Fruit fly (Drosophila melanogaster): Measurements from ENCODE around the gene kon.

The kon gene

dm6 chr2L:18509181-18509580 is 5.4 kb upstream of the kon start, which contains the start of gene Ugt301D1:
Ugt301D1 (plus strand) TSS chr2L:18509560.
- no peak for TF ChIP-seq CG17385 (GFP tag; optimal IDR thresholded peaks at IDR 0.05)
- TF ChIP-seq CG15011 (GFP tag; optimal IDR thresholded peaks at IDR 0.05) = no peak
- no peak for TF ChIP-seq CG7987 (GFP tag; optimal IDR thresholded peaks at IDR 0.05)
- no peak for TF ChIP-seq cwo (GFP tag; optimal IDR thresholded peaks at IDR 0.05)
- TF ChIP-seq Tbp (GFP tag; optimal IDR thresholded peaks at IDR 0.05) = no peak
- TF ChIP-seq CG10321 (GFP tag; IDR thresholded peaks at IDR 0.05) = no peak
- TF ChIP-seq oc (tag; optimal IDR thresholded peaks at IDR 0.05) = no peak
- no peak for TF ChIP-seq HmgD (GFP tag; optimal IDR thresholded peaks at IDR 0.05)
- no peak for TF ChIP-seq CG31441 (GFP tag; IDR thresholded peaks at IDR 0.05)
- TF ChIP-seq PHDP (tag; optimal IDR thresholded peaks at IDR 0.05) = no peak
- TF ChIP-seq CG18599 (GFP tag; optimal IDR thresholded peaks at IDR 0.05) = peak; percentile 39
- no peak for TF ChIP-seq nerfin-2 (GFP tag; IDR thresholded peaks at IDR 0.05; ENCODE audit: partially characterized antibody)
- TF ChIP-seq otp (GFP tag; IDR thresholded peaks at IDR 0.05) = no peak
- no peak for TF ChIP-seq z (GFP tag; IDR thresholded peaks at IDR 0.05)
- no peak for TF ChIP-seq tap (tag; optimal IDR thresholded peaks at IDR 0.05)
- no peak for TF ChIP-seq Hr3 (GFP tag; optimal IDR thresholded peaks at IDR 0.05)
- peak; percentile 47 for TF ChIP-seq sens (GFP tag)
- no peak for TF ChIP-seq Sox102F (GFP tag; optimal IDR thresholded peaks at IDR 0.05)
- no peak for TF ChIP-seq CG11504 (tag; optimal IDR thresholded peaks at IDR 0.05)
- TF ChIP-seq CG4404 (GFP tag; IDR thresholded peaks at IDR 0.05) = no peak
- TF ChIP-seq ATbp (GFP tag; optimal IDR thresholded peaks at IDR 0.05) = peak; percentile 6
- no peak for TF ChIP-seq stc (GFP tag; IDR thresholded peaks at IDR 0.05)
- TF ChIP-seq CG6813 (GFP tag; optimal IDR thresholded peaks at IDR 0.05) = peak; percentile 16
- TF ChIP-seq dysf (GFP tag; IDR thresholded peaks at IDR 0.05) = no peak
- TF ChIP-seq tin (GFP tag; optimal IDR thresholded peaks at IDR 0.05) = no peak
- TF ChIP-seq CG7963 (GFP tag; IDR thresholded peaks at IDR 0.05; ENCODE audit: partially characterized antibody) = no peak
- no peak for TF ChIP-seq CG18262 (tag; optimal IDR thresholded peaks at IDR 0.05)
- no peak for TF ChIP-seq CG31365 (tag; optimal IDR thresholded peaks at IDR 0.05)
- no peak for TF ChIP-seq yki (optimal IDR thresholded peaks at IDR 0.05)
- TF ChIP-seq CG10462 (GFP tag; optimal IDR thresholded peaks at IDR 0.05) = no peak
- no peak for TF ChIP-seq CG10366 (GFP tag; IDR thresholded peaks at IDR 0.05)
- no peak for TF ChIP-seq NfI (GFP tag; optimal IDR thresholded peaks at IDR 0.05)
- TF ChIP-seq ase (GFP tag; IDR thresholded peaks at IDR 0.05) = no peak
- TF ChIP-seq CTCF (GFP tag; optimal IDR thresholded peaks at IDR 0.05) = no peak
- no peak for TF ChIP-seq luna (GFP tag; optimal IDR thresholded peaks at IDR 0.05)
- no peak for TF ChIP-seq br (optimal IDR thresholded peaks at IDR 0.05)
- TF ChIP-seq fu2 (GFP tag; optimal IDR thresholded peaks at IDR 0.05) = no peak
- peak; percentile 59 for TF ChIP-seq Med (GFP tag)
- no peak for TF ChIP-seq CG14667 (GFP tag; IDR thresholded peaks at IDR 0.05)
- TF ChIP-seq Ssrp (tag; optimal IDR thresholded peaks at IDR 0.05) = no peak
- TF ChIP-seq Camta (GFP tag; optimal IDR thresholded peaks at IDR 0.05) = no peak
- no peak for TF ChIP-seq Jarid2 (GFP tag; optimal IDR thresholded peaks at IDR 0.05)
- no peak for TF ChIP-seq YL-1 (GFP tag; optimal IDR thresholded peaks at IDR 0.05)
- TF ChIP-seq NC2β (GFP tag; optimal IDR thresholded peaks at IDR 0.05) = no peak
- no peak for TF ChIP-seq CG12391 (tag; optimal IDR thresholded peaks at IDR 0.05)
- no peak for TF ChIP-seq CG10959 (GFP tag; IDR thresholded peaks at IDR 0.05)
- peak; percentile 20 for TF ChIP-seq nau (GFP tag; optimal IDR thresholded peaks at IDR 0.05)
- TF ChIP-seq Adf1 (GFP tag; IDR thresholded peaks at IDR 0.05) = peak; percentile 15; the same call in 1 of the 2 replicates
- TF ChIP-seq HHEX (GFP tag; optimal IDR thresholded peaks at IDR 0.05) = no peak
- TF ChIP-seq BtbVII (GFP tag; optimal IDR thresholded peaks at IDR 0.05) = no peak
- no peak for TF ChIP-seq Elba2 (GFP tag; optimal IDR thresholded peaks at IDR 0.05)
- TF ChIP-seq CG3281 (GFP tag; optimal IDR thresholded peaks at IDR 0.05) = peak; percentile 31
- 0 out of 3 replicates have a peak, but pooled peaks have one; percentile 33 for TF ChIP-seq ci (GFP tag; IDR thresholded peaks at IDR 0.05)
